Worm (Caenorhabditis elegans): ENCODE results near the gene M01F1.9.

ce11 chrIII:3542105-3542504 lies 43.2 kb upstream of the M01F1.9 start:
- no peak for TF ChIP-seq pha-4 (tag; optimal IDR thresholded peaks at IDR 0.05)
- TF ChIP-seq unc-39 (tag; optimal IDR thresholded peaks at IDR 0.05) = no peak
- no peak for TF ChIP-seq nhr-12 (tag; optimal IDR thresholded peaks at IDR 0.05)
- no peak for TF ChIP-seq mep-1 (tag; optimal IDR thresholded peaks at IDR 0.05)

Data from whole organism, mixed stage, embryonic.